Comparison of ENCODE assay signal across 6 fruit fly cellular contexts in genomic region chr3L:2824024-2824687, dm6.
TF ChIP-seq lines count a peak whose summit lies in the region.

No protein-coding gene starts in this region.

- no peak for TF ChIP-seq CTCF in whole organism, embryonic (GFP tag; optimal IDR thresholded peaks at IDR 0.05; lab: Kevin White, UChicago)

TF ChIP-seq in Kc167, 6 proteins besides CTCF, POLR2A, EP300 and RAD21:
- TF ChIP-seq psq (optimal IDR thresholded peaks at IDR 0.05; lab: Kevin White, UChicago) (peak; percentile 18), Sin3A (optimal IDR thresholded peaks at IDR 0.05; lab: Kevin White, UChicago) (no peak), ttk (optimal IDR thresholded peaks at IDR 0.05; lab: Kevin White, UChicago) (no peak), h (optimal IDR thresholded peaks at IDR 0.05; lab: Kevin White, UChicago) (no peak)

TF ChIP-seq in whole organism, adult, 20 proteins besides CTCF, POLR2A, EP300 and RAD21:
- no peak for TF ChIP-seq cnc (optimal IDR thresholded peaks at IDR 0.05; lab: Kevin White, UChicago)
- TF ChIP-seq Hr96 (GFP tag; optimal IDR thresholded peaks at IDR 0.05; lab: Kevin White, UChicago), result peak; percentile 5
- no peak for TF ChIP-seq Mnt (GFP tag; optimal IDR thresholded peaks at IDR 0.05; lab: Kevin White, UChicago)
- TF ChIP-seq pad (GFP tag; optimal IDR thresholded peaks at IDR 0.05; lab: Kevin White, UChicago), result no peak
- no peak for TF ChIP-seq CG7045 (GFP tag; optimal IDR thresholded peaks at IDR 0.05; lab: Kevin White, UChicago)
- TF ChIP-seq toe (GFP tag; optimal IDR thresholded peaks at IDR 0.05; lab: Kevin White, UChicago), result no peak
- peak; percentile 14 for TF ChIP-seq CG5204 (GFP tag; optimal IDR thresholded peaks at IDR 0.05; lab: Kevin White, UChicago)
- TF ChIP-seq ovo (GFP tag; optimal IDR thresholded peaks at IDR 0.05; lab: Kevin White, UChicago), result no peak
- peak; percentile 8 for TF ChIP-seq CG33017 (tag; optimal IDR thresholded peaks at IDR 0.05; lab: Kevin White, UChicago)
- TF ChIP-seq CG1620 (GFP tag; optimal IDR thresholded peaks at IDR 0.05; lab: Kevin White, UChicago), result no peak
- TF ChIP-seq CG7101 (tag; optimal IDR thresholded peaks at IDR 0.05; lab: Kevin White, UChicago), result no peak

TF ChIP-seq in whole organism, embryonic, 481 proteins besides CTCF, POLR2A, EP300 and RAD21 (continues in another document):
- no peak for TF ChIP-seq CG2889 (GFP tag; IDR thresholded peaks at IDR 0.05; lab: Robert Waterston, UW)
- peak; percentile 32 for TF ChIP-seq tio (GFP tag; optimal IDR thresholded peaks at IDR 0.05; lab: Kevin White, UChicago)
- TF ChIP-seq Atf6 (GFP tag; IDR thresholded peaks at IDR 0.05; lab: Robert Waterston, UW), result no peak
- TF ChIP-seq CrebB (tag; optimal IDR thresholded peaks at IDR 0.05; lab: Kevin White, UChicago), result no peak
- peak; percentile 35; the same call in 1 of the 2 replicates for TF ChIP-seq ara (GFP tag; IDR thresholded peaks at IDR 0.05; lab: Robert Waterston, UW)
- TF ChIP-seq Bgb (GFP tag; IDR thresholded peaks at IDR 0.05; lab: Robert Waterston, UW; ENCODE audit: partially characterized antibody), result no peak
- TF ChIP-seq Xrp1 (GFP tag; IDR thresholded peaks at IDR 0.05; lab: Robert Waterston, UW), result peak; percentile 69
- no peak for TF ChIP-seq CG10543 (GFP tag; optimal IDR thresholded peaks at IDR 0.05; lab: Kevin White, UChicago)
- peak; percentile 76 for TF ChIP-seq CG18262 (tag; optimal IDR thresholded peaks at IDR 0.05; lab: Kevin White, UChicago)
- TF ChIP-seq Oli (tag; optimal IDR thresholded peaks at IDR 0.05; lab: Kevin White, UChicago), result peak; percentile 74
- peak; percentile 43; the same call in 1 of the 3 replicates for TF ChIP-seq ken (GFP tag; IDR thresholded peaks at IDR 0.05; lab: Robert Waterston, UW)
- TF ChIP-seq Hand (GFP tag; optimal IDR thresholded peaks at IDR 0.05; lab: Kevin White, UChicago), result no peak
- TF ChIP-seq CG4707 (GFP tag; optimal IDR thresholded peaks at IDR 0.05; lab: Kevin White, UChicago), result peak; percentile 33
- TF ChIP-seq dmrt99B (tag; optimal IDR thresholded peaks at IDR 0.05; lab: Kevin White, UChicago), result peak; percentile 62
- peak; percentile 46 for TF ChIP-seq CG9437 (GFP tag; optimal IDR thresholded peaks at IDR 0.05; lab: Kevin White, UChicago)
- TF ChIP-seq Scr (GFP tag; IDR thresholded peaks at IDR 0.05; lab: Robert Waterston, UW; ENCODE audit: partially characterized antibody), result no peak
- peak; percentile 66 for TF ChIP-seq unpg (GFP tag; optimal IDR thresholded peaks at IDR 0.05; lab: Kevin White, UChicago)
- peak; percentile 57 for TF ChIP-seq CG6654 (GFP tag; optimal IDR thresholded peaks at IDR 0.05; lab: Kevin White, UChicago)
- peak; percentile 18; the same call in 1 of the 2 replicates for TF ChIP-seq Ptx1 (GFP tag; IDR thresholded peaks at IDR 0.05; lab: Robert Waterston, UW)

TF ChIP-seq in whole organism, prepupa, 60 proteins besides CTCF, POLR2A, EP300 and RAD21 (continues in another document):
- TF ChIP-seq CG4318 (GFP tag; optimal IDR thresholded peaks at IDR 0.05; lab: Kevin White, UChicago) (peak; percentile 98), acj6 (GFP tag; optimal IDR thresholded peaks at IDR 0.05; lab: Kevin White, UChicago) (peak; percentile 99), Lpt (GFP tag; optimal IDR thresholded peaks at IDR 0.05; lab: Kevin White, UChicago) (peak; percentile 97), Eip75B (GFP tag; optimal IDR thresholded peaks at IDR 0.05; lab: Kevin White, UChicago) (peak; percentile 98), CG11762 (GFP tag; optimal IDR thresholded peaks at IDR 0.05; lab: Kevin White, UChicago; ENCODE audit: insufficient read depth) (peak; percentile 98), esn (GFP tag; optimal IDR thresholded peaks at IDR 0.05; lab: Kevin White, UChicago) (peak; percentile 99), lz (GFP tag; optimal IDR thresholded peaks at IDR 0.05; lab: Kevin White, UChicago) (peak; percentile 99), fd85E (GFP tag; optimal IDR thresholded peaks at IDR 0.05; lab: Kevin White, UChicago) (peak; percentile 87), CG6163 (GFP tag; IDR thresholded peaks at IDR 0.05; lab: Robert Waterston, UW) (peak; percentile 94), Sox15 (GFP tag; optimal IDR thresholded peaks at IDR 0.05; lab: Kevin White, UChicago) (peak; percentile 99), CG8632 (GFP tag; optimal IDR thresholded peaks at IDR 0.05; lab: Kevin White, UChicago) (peak; percentile 99), OdsH (GFP tag; optimal IDR thresholded peaks at IDR 0.05; lab: Kevin White, UChicago) (peak; percentile 99), Sox14 (GFP tag; optimal IDR thresholded peaks at IDR 0.05; lab: Kevin White, UChicago) (peak; percentile 99), Hr4 (GFP tag; optimal IDR thresholded peaks at IDR 0.05; lab: Kevin White, UChicago) (peak; percentile 98), CG15336 (GFP tag; IDR thresholded peaks at IDR 0.05; lab: Robert Waterston, UW) (peak; percentile 98), Blimp-1 (GFP tag; optimal IDR thresholded peaks at IDR 0.05; lab: Kevin White, UChicago) (peak; percentile 90), Ets96B (tag; optimal IDR thresholded peaks at IDR 0.05; lab: Kevin White, UChicago) (peak; percentile 99), CG10669 (GFP tag; optimal IDR thresholded peaks at IDR 0.05; lab: Kevin White, UChicago) (peak; percentile 99), topi (GFP tag; optimal IDR thresholded peaks at IDR 0.05; lab: Kevin White, UChicago) (peak; percentile 99), CG3919 (GFP tag; optimal IDR thresholded peaks at IDR 0.05; lab: Kevin White, UChicago) (peak; percentile 99)

TF ChIP-seq in whole organism, pupa, 21 proteins besides CTCF, POLR2A, EP300 and RAD21:
- TF ChIP-seq gl (tag; optimal IDR thresholded peaks at IDR 0.05; lab: Kevin White, UChicago), result peak; percentile 94
- TF ChIP-seq CG34367 (tag; optimal IDR thresholded peaks at IDR 0.05; lab: Kevin White, UChicago), result peak; percentile 99
- peak; percentile 99 for TF ChIP-seq CG17806 (tag; optimal IDR thresholded peaks at IDR 0.05; lab: Kevin White, UChicago)
- TF ChIP-seq CG12605 (GFP tag; IDR thresholded peaks at IDR 0.05; lab: Robert Waterston, UW), result peak; percentile 93
- peak; percentile 97 for TF ChIP-seq CG4496 (GFP tag; IDR thresholded peaks at IDR 0.05; lab: Robert Waterston, UW)
- peak; percentile 97 for TF ChIP-seq Pif1B (GFP tag; optimal IDR thresholded peaks at IDR 0.05; lab: Kevin White, UChicago)
- TF ChIP-seq CG13204 (GFP tag; optimal IDR thresholded peaks at IDR 0.05; lab: Kevin White, UChicago), result peak; percentile 96
- peak; percentile 90 for TF ChIP-seq Ets98B (GFP tag; IDR thresholded peaks at IDR 0.05; lab: Robert Waterston, UW)
- peak; percentile 98 for TF ChIP-seq Snoo (tag; optimal IDR thresholded peaks at IDR 0.05; lab: Kevin White, UChicago)
- peak; percentile 90 for TF ChIP-seq rn (GFP tag; IDR thresholded peaks at IDR 0.05; lab: Robert Waterston, UW)
- peak; percentile 98 for TF ChIP-seq Pif1A (GFP tag; optimal IDR thresholded peaks at IDR 0.05; lab: Kevin White, UChicago)
- peak; percentile 99 for TF ChIP-seq CG8159 (tag; optimal IDR thresholded peaks at IDR 0.05; lab: Kevin White, UChicago)
- peak; percentile 87 for TF ChIP-seq CG32121 (GFP tag; IDR thresholded peaks at IDR 0.05; lab: Robert Waterston, UW)
- peak; percentile 98 for TF ChIP-seq CG14655 (GFP tag; optimal IDR thresholded peaks at IDR 0.05; lab: Kevin White, UChicago)
- peak; percentile 97 for TF ChIP-seq CG8301 (tag; optimal IDR thresholded peaks at IDR 0.05; lab: Kevin White, UChicago)
- TF ChIP-seq EcR (GFP tag; optimal IDR thresholded peaks at IDR 0.05; lab: Kevin White, UChicago), result peak; percentile 21
- peak; percentile 99 for TF ChIP-seq CG15710 (tag; optimal IDR thresholded peaks at IDR 0.05; lab: Kevin White, UChicago)
- peak; percentile 97 for TF ChIP-seq fd96Ca (GFP tag; IDR thresholded peaks at IDR 0.05; lab: Robert Waterston, UW)
- TF ChIP-seq CG10348 (GFP tag; IDR thresholded peaks at IDR 0.05; lab: Robert Waterston, UW), result peak; percentile 68
- peak; percentile 99 for TF ChIP-seq CG9948 (tag; optimal IDR thresholded peaks at IDR 0.05; lab: Kevin White, UChicago)
- peak; percentile 96 for TF ChIP-seq D1 (tag; optimal IDR thresholded peaks at IDR 0.05; lab: Kevin White, UChicago)

TF ChIP-seq in whole organism, wandering third instar larva, 38 proteins besides CTCF, POLR2A, EP300 and RAD21 (continues in another document):
- TF ChIP-seq sage (GFP tag; optimal IDR thresholded peaks at IDR 0.05; lab: Kevin White, UChicago) (peak; percentile 92), OdsH (GFP tag; optimal IDR thresholded peaks at IDR 0.05; lab: Kevin White, UChicago) (peak; percentile 99), sv (GFP tag; optimal IDR thresholded peaks at IDR 0.05; lab: Kevin White, UChicago) (no peak), fru (GFP tag; optimal IDR thresholded peaks at IDR 0.05; lab: Kevin White, UChicago) (peak; percentile 98), dsf (GFP tag; optimal IDR thresholded peaks at IDR 0.05; lab: Kevin White, UChicago; ENCODE audit: borderline replicate concordance) (peak; percentile 86), ey (GFP tag; optimal IDR thresholded peaks at IDR 0.05; lab: Kevin White, UChicago) (peak; percentile 98), CG9705 (GFP tag; optimal IDR thresholded peaks at IDR 0.05; lab: Kevin White, UChicago) (peak; percentile 84), dl (GFP tag; optimal IDR thresholded peaks at IDR 0.05; lab: Kevin White, UChicago; ENCODE audit: insufficient read depth in 1 of 2, partially characterized antibody in 2 of 2) (peak in 1 of 2 experiments; percentile 15), Hnf4 (GFP tag; optimal IDR thresholded peaks at IDR 0.05; lab: Kevin White, UChicago) (peak; percentile 95), dmrt93B (GFP tag; optimal IDR thresholded peaks at IDR 0.05; lab: Kevin White, UChicago) (peak; percentile 94), usp (GFP tag; optimal IDR thresholded peaks at IDR 0.05; lab: Kevin White, UChicago) (no peak), Sp1 (GFP tag; optimal IDR thresholded peaks at IDR 0.05; lab: Kevin White, UChicago) (peak; percentile 97), GATAd (GFP tag; optimal IDR thresholded peaks at IDR 0.05; lab: Kevin White, UChicago) (peak; percentile 24), Rel (GFP tag; optimal IDR thresholded peaks at IDR 0.05; lab: Kevin White, UChicago) (peak; percentile 98), Rel (tag; optimal IDR thresholded peaks at IDR 0.05; lab: Kevin White, UChicago) (peak; percentile 74), pan (optimal IDR thresholded peaks at IDR 0.05; lab: Kevin White, UChicago) (no peak), br (GFP tag; optimal IDR thresholded peaks at IDR 0.05; lab: Kevin White, UChicago) (peak; percentile 98), psq (GFP tag; optimal IDR thresholded peaks at IDR 0.05; lab: Kevin White, UChicago) (peak; percentile 99), Mio (GFP tag; optimal IDR thresholded peaks at IDR 0.05; lab: Kevin White, UChicago) (peak; percentile 72), rgr (GFP tag; optimal IDR thresholded peaks at IDR 0.05; lab: Kevin White, UChicago) (peak; percentile 98), HLH106 (tag; optimal IDR thresholded peaks at IDR 0.05; lab: Kevin White, UChicago) (peak; percentile 98), N (GFP tag; optimal IDR thresholded peaks at IDR 0.05; lab: Kevin White, UChicago) (no peak), tai (GFP tag; optimal IDR thresholded peaks at IDR 0.05; lab: Kevin White, UChicago) (peak; percentile 86), brk (GFP tag; optimal IDR thresholded peaks at IDR 0.05; lab: Kevin White, UChicago) (peak; percentile 92)
